Fruit fly (Drosophila melanogaster): ENCODE results near the gene CG11694.

Gene CG11694

DNA sequence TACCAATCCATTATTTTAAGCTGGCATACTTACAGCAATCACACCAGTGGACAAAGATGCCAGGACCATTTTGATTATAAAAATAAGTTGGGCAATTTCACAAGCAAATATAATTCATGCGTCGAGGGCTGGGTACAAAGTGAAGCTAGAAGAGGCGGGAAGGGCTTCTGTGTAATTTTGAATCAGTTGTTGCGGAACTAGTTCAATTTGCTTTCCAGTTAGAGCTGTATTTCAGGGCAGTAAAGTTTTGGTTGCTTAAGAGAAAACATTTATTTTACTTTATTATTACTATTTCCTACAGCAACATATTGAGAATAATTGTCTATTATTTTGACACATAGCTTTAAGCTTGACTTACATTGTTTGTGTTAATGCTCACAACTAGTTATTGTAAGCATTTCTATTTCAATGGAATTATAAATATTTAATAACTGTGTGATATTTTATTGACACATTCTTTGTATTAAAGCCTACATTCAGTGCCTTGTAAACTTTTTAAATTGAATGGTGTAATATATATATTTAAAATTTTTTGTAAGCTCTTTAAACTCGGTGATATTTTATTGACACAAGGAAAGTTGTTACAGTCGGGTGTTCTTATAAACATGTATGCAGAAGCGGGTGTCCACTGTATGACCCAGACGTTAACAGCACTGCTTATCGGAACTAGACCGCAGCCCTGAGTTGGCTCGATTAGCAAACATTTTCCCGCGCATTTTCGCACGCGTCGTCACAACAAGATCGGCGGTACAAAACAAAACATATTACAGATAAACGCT is 47.4 kb downstream of the CG11694 start, which contains the start of the genes RPA1 and Mcm2 (continued):
- peak; percentile 21; the same call in 1 of the 2 replicates for TF ChIP-seq CG13287 (GFP tag; IDR thresholded peaks at IDR 0.05; ENCODE audit: partially characterized antibody)
- TF ChIP-seq CG33213 (GFP tag; optimal IDR thresholded peaks at IDR 0.05): no peak
- no peak; the same call in 1 of the 2 replicates for TF ChIP-seq danr (GFP tag; IDR thresholded peaks at IDR 0.05)
- peak; percentile 62 for TF ChIP-seq slou (GFP tag; optimal IDR thresholded peaks at IDR 0.05)
- no peak for TF ChIP-seq CG3838 (GFP tag; optimal IDR thresholded peaks at IDR 0.05)
- TF ChIP-seq Myb (GFP tag; optimal IDR thresholded peaks at IDR 0.05): peak; percentile 36
- no peak for TF ChIP-seq pan (optimal IDR thresholded peaks at IDR 0.05)
- TF ChIP-seq pan (GFP tag; optimal IDR thresholded peaks at IDR 0.05 in 1 of 2, IDR thresholded peaks at IDR 0.05 in 1 of 2): peak in 1 of 2 experiments; percentile 79
- no peak for TF ChIP-seq CG43689 (GFP tag; IDR thresholded peaks at IDR 0.05)
- no peak for TF ChIP-seq Kr (GFP tag; optimal IDR thresholded peaks at IDR 0.05)
- TF ChIP-seq CG8924 (tag; optimal IDR thresholded peaks at IDR 0.05): peak; percentile 81
- TF ChIP-seq bcd (GFP tag; optimal IDR thresholded peaks at IDR 0.05): peak; percentile 83
- TF ChIP-seq sens (GFP tag): peak; percentile 91
- 0 out of 2 replicates have a peak, but pooled peaks have one; percentile 38 for TF ChIP-seq CG42726 (GFP tag; IDR thresholded peaks at IDR 0.05; ENCODE audit: partially characterized antibody)
- peak; percentile 93 for TF ChIP-seq CoRest (tag; optimal IDR thresholded peaks at IDR 0.05)
- TF ChIP-seq CG8290 (GFP tag; optimal IDR thresholded peaks at IDR 0.05): peak; percentile 24
- peak in 1 of 2 experiments; percentile 30 for TF ChIP-seq CG8290 (tag; optimal IDR thresholded peaks at IDR 0.05)
- no peak for TF ChIP-seq CG2129 (GFP tag; IDR thresholded peaks at IDR 0.05; ENCODE audit: partially characterized antibody)
- peak; percentile 89 for TF ChIP-seq CG16815 (GFP tag; optimal IDR thresholded peaks at IDR 0.05)
- peak; percentile 93 for TF ChIP-seq Gug (GFP tag; IDR thresholded peaks at IDR 0.05)
- TF ChIP-seq zen2 (GFP tag; IDR thresholded peaks at IDR 0.05; ENCODE audit: partially characterized antibody): 0 out of 3 replicates have a peak, but pooled peaks have one; percentile 6
- TF ChIP-seq Hmr (GFP tag; optimal IDR thresholded peaks at IDR 0.05): peak; percentile 80
- TF ChIP-seq chif (GFP tag; optimal IDR thresholded peaks at IDR 0.05): peak in 1 of 2 experiments; percentile 66
- TF ChIP-seq Side (GFP tag; optimal IDR thresholded peaks at IDR 0.05): peak; percentile 5
- peak; percentile 72 for TF ChIP-seq CG15696 (tag; optimal IDR thresholded peaks at IDR 0.05)
- TF ChIP-seq Poxn (GFP tag; IDR thresholded peaks at IDR 0.05): peak; percentile 54; the same call in 1 of the 2 replicates
- peak; percentile 71 for TF ChIP-seq Xrp1 (GFP tag; IDR thresholded peaks at IDR 0.05)
- peak; percentile 58 for TF ChIP-seq Antp (GFP tag; optimal IDR thresholded peaks at IDR 0.05)
- peak; percentile 73; the same call in 2 of the 3 replicates for TF ChIP-seq CG2889 (GFP tag; IDR thresholded peaks at IDR 0.05)
- 0 out of 2 replicates have a peak, but pooled peaks have one; percentile 24 for TF ChIP-seq CG16779 (GFP tag; IDR thresholded peaks at IDR 0.05)
- TF ChIP-seq CrebB (tag; optimal IDR thresholded peaks at IDR 0.05): no peak
- peak; percentile 67; the same call in 1 of the 2 replicates for TF ChIP-seq aop (GFP tag; IDR thresholded peaks at IDR 0.05)
- TF ChIP-seq CG10979 (tag; optimal IDR thresholded peaks at IDR 0.05): peak; percentile 66
- TF ChIP-seq en (GFP tag; optimal IDR thresholded peaks at IDR 0.05): no peak
- TF ChIP-seq z (GFP tag; IDR thresholded peaks at IDR 0.05): no peak
- TF ChIP-seq trem (tag; optimal IDR thresholded peaks at IDR 0.05): peak; percentile 49
- peak; percentile 41 for TF ChIP-seq fu2 (GFP tag; optimal IDR thresholded peaks at IDR 0.05)
- peak; percentile 69; the same call in 1 of the 3 replicates for TF ChIP-seq ase (GFP tag; IDR thresholded peaks at IDR 0.05)
- TF ChIP-seq CG8765 (GFP tag; IDR thresholded peaks at IDR 0.05): peak; percentile 43; the same call in 1 of the 2 replicates
- TF ChIP-seq CG11695 (GFP tag; IDR thresholded peaks at IDR 0.05): peak; percentile 60; the same call in 1 of the 3 replicates
- no peak for TF ChIP-seq ac (GFP tag; optimal IDR thresholded peaks at IDR 0.05)
- no peak for TF ChIP-seq gfzf (GFP tag; optimal IDR thresholded peaks at IDR 0.05)
- TF ChIP-seq Fer2 (tag; optimal IDR thresholded peaks at IDR 0.05): peak; percentile 58
- TF ChIP-seq CG7928 (GFP tag; optimal IDR thresholded peaks at IDR 0.05): peak; percentile 93
- no peak for TF ChIP-seq chinmo (GFP tag; IDR thresholded peaks at IDR 0.05; ENCODE audit: partially characterized antibody)
- peak; percentile 15 for TF ChIP-seq CG17802 (tag; optimal IDR thresholded peaks at IDR 0.05)
- peak; percentile 85 for TF ChIP-seq CG2120 (GFP tag; optimal IDR thresholded peaks at IDR 0.05)
- no peak for TF ChIP-seq Sry-δ (GFP tag; optimal IDR thresholded peaks at IDR 0.05)
- peak; percentile 71 for TF ChIP-seq ssp (GFP tag; IDR thresholded peaks at IDR 0.05)

Measured in whole organism, embryonic.